Worm (Caenorhabditis elegans) whole organism, L2 larva: Measurements from ENCODE around the gene rmd-1.

Source experiments
- F13H6.1 ChIP-seq: sonication (generic microtip); optimal IDR thresholded peaks from 2 replicates; lab custom pipeline; 2016; ENCODE audit warnings: missing genetic modification characterization, missing compliant biosample characterization
- Y55F3AM.14 ChIP-seq: fragments of 200-800 bp; sonication (Bioruptor generic); optimal IDR thresholded peaks from 2 replicates; lab custom pipeline; 2018; ENCODE audit warnings: mild to moderate bottlenecking, missing genetic modification characterization, missing compliant biosample characterization
- ZK546.5 ChIP-seq: sonication (generic microtip); optimal IDR thresholded peaks from 2 replicates; lab custom pipeline; 2017; ENCODE audit warnings: missing biosample characterization, missing genetic modification characterization
- alr-1 ChIP-seq: fragments of 150-350 bp; optimal IDR thresholded peaks from 2 replicates; lab custom pipeline; 2014; ENCODE audit warnings: missing biosample characterization, missing genetic modification characterization
- aly-2 ChIP-seq: fragments of 150-350 bp; optimal IDR thresholded peaks from 2 replicates; lab custom pipeline; 2014; ENCODE audit warnings: missing biosample characterization, missing genetic modification characterization
- ama-1 ChIP-seq: fragments of 150-350 bp; optimal IDR thresholded peaks from 2 replicates; lab custom pipeline; 2018; ENCODE audit warnings: inconsistent platforms
- blmp-1 ChIP-seq: sonication (generic microtip); optimal IDR thresholded peaks from 2 replicates; lab custom pipeline; 2017; ENCODE audit warnings: missing genetic modification characterization, mild to moderate bottlenecking, missing compliant biosample characterization, antibody characterized with exemption, moderate library complexity; ENCODE audit not compliant: insufficient read depth
- ceh-16 ChIP-seq: fragments of 150-350 bp; optimal IDR thresholded peaks from 2 replicates; lab custom pipeline; 2014; ENCODE audit warnings: missing biosample characterization, missing genetic modification characterization
- crh-2 ChIP-seq: sonication (generic microtip); optimal IDR thresholded peaks from 2 replicates; lab custom pipeline; 2017; ENCODE audit warnings: missing biosample characterization, missing genetic modification characterization
- dmd-4 ChIP-seq: sonication (generic microtip); optimal IDR thresholded peaks from 2 replicates; lab custom pipeline; 2017; ENCODE audit warnings: missing biosample characterization, missing genetic modification characterization
- egl-27 ChIP-seq: sonication (generic microtip); optimal IDR thresholded peaks from 3 replicates; lab custom pipeline; 2017; ENCODE audit warnings: missing biosample characterization, missing genetic modification reagents, missing genetic modification characterization
- elt-1 ChIP-seq: fragments of 150-350 bp; optimal IDR thresholded peaks from 2 replicates; lab custom pipeline; 2014; ENCODE audit warnings: missing biosample characterization, missing genetic modification characterization
- fos-1 ChIP-seq: fragments of 150-350 bp; optimal IDR thresholded peaks from 2 replicates; lab custom pipeline; 2014; ENCODE audit warnings: missing biosample characterization, missing genetic modification characterization
- gmeb-1 ChIP-seq: fragments of 150-350 bp; optimal IDR thresholded peaks from 2 replicates; lab custom pipeline; 2014; ENCODE audit warnings: missing biosample characterization, missing genetic modification characterization
- lin-11 ChIP-seq: fragments of 150-350 bp; sonication (generic microtip); optimal IDR thresholded peaks from 2 replicates; lab custom pipeline; 2014; ENCODE audit warnings: missing biosample characterization, missing genetic modification characterization, inconsistent platforms, mixed read lengths
- lin-39 ChIP-seq: fragments of 150-350 bp; optimal IDR thresholded peaks from 2 replicates; lab custom pipeline; 2014; ENCODE audit warnings: missing biosample characterization, missing genetic modification reagents, missing genetic modification characterization
- lsy-2 ChIP-seq, 2 experiments: fragments of 150-350 bp in 1 of 2; sonication (generic microtip) in 1 of 2; optimal IDR thresholded peaks; 2 replicates each; lab custom pipeline; 2014 to 2017; ENCODE audit warnings: missing biosample characterization in 2 of 2, missing genetic modification characterization in 2 of 2
- mab-5 ChIP-seq: fragments of 150-350 bp; optimal IDR thresholded peaks from 2 replicates; lab custom pipeline; 2014; ENCODE audit warnings: missing biosample characterization, missing genetic modification characterization
- mbf-1 ChIP-seq: sonication (generic microtip); optimal IDR thresholded peaks from 2 replicates; lab custom pipeline; 2017; ENCODE audit warnings: missing biosample characterization, missing genetic modification characterization
- mdl-1 ChIP-seq, 2 experiments: fragments of 150-350 bp in 1 of 2; sonication (generic microtip) in 1 of 2; optimal IDR thresholded peaks; 2 replicates each; lab custom pipeline; 2017; ENCODE audit warnings: missing biosample characterization in 2 of 2, missing genetic modification characterization in 2 of 2
- nhr-10 ChIP-seq: sonication (generic microtip); optimal IDR thresholded peaks from 2 replicates; lab custom pipeline; 2017; ENCODE audit warnings: missing biosample characterization, missing genetic modification characterization
- nhr-12 ChIP-seq: fragments of 150-350 bp; optimal IDR thresholded peaks from 2 replicates; lab custom pipeline; 2014; ENCODE audit warnings: missing biosample characterization, missing genetic modification characterization
- nhr-129 ChIP-seq: fragments of 150-350 bp; optimal IDR thresholded peaks from 2 replicates; lab custom pipeline; 2014; ENCODE audit warnings: missing biosample characterization, missing genetic modification characterization
- nhr-21 ChIP-seq: fragments of 150-350 bp; optimal IDR thresholded peaks from 2 replicates; lab custom pipeline; 2014; ENCODE audit warnings: missing biosample characterization, missing genetic modification characterization
- nhr-23 ChIP-seq: fragments of 150-350 bp; optimal IDR thresholded peaks from 2 replicates; lab custom pipeline; 2014; ENCODE audit warnings: missing biosample characterization, missing genetic modification reagents, missing genetic modification characterization
- nhr-25 ChIP-seq: fragments of 150-350 bp; sonication (generic microtip); optimal IDR thresholded peaks from 3 replicates; lab custom pipeline; 2014; ENCODE audit warnings: missing biosample characterization, missing genetic modification characterization
- nhr-6 ChIP-seq: fragments of 150-350 bp; optimal IDR thresholded peaks from 2 replicates; lab custom pipeline; 2014; ENCODE audit warnings: missing biosample characterization, missing genetic modification characterization
- nhr-77 ChIP-seq: fragments of 150-350 bp; optimal IDR thresholded peaks from 2 replicates; lab custom pipeline; 2014; ENCODE audit warnings: missing biosample characterization, missing genetic modification characterization
- skn-1 ChIP-seq: sonication (generic microtip); optimal IDR thresholded peaks from 2 replicates; lab custom pipeline; 2017; ENCODE audit warnings: missing biosample characterization, missing genetic modification characterization
- sma-3 ChIP-seq: sonication (generic microtip); optimal IDR thresholded peaks from 2 replicates; lab custom pipeline; 2016; ENCODE audit warnings: missing genetic modification reagents, missing genetic modification characterization, missing compliant biosample characterization
- sma-9 ChIP-seq, 2 experiments: fragments of 150-350 bp in 1 of 2; sonication (generic microtip) in 1 of 2; optimal IDR thresholded peaks; 2 replicates each; lab custom pipeline; 2014 to 2016; ENCODE audit warnings: missing genetic modification characterization in 2 of 2, mild to moderate bottlenecking in 1 of 2, missing biosample characterization in 1 of 2, missing compliant biosample characterization in 1 of 2, missing genetic modification reagents in 1 of 2, moderate library complexity in 1 of 2
- snpc-4 ChIP-seq: fragments of 150-350 bp; optimal IDR thresholded peaks from 2 replicates; lab custom pipeline; 2014; ENCODE audit warnings: missing biosample characterization, missing genetic modification characterization
- unc-39 ChIP-seq: fragments of 150-350 bp; optimal IDR thresholded peaks from 2 replicates; lab custom pipeline; 2014; ENCODE audit warnings: missing biosample characterization, missing genetic modification characterization
- unc-55 ChIP-seq: fragments of 150-350 bp; sonication (generic microtip); optimal IDR thresholded peaks from 3 replicates; lab custom pipeline; 2014; ENCODE audit warnings: missing biosample characterization, missing genetic modification reagents, missing genetic modification characterization
- zag-1 ChIP-seq: fragments of 150-350 bp; optimal IDR thresholded peaks from 2 replicates; lab custom pipeline; 2014; ENCODE audit warnings: missing biosample characterization, missing genetic modification characterization
- ztf-1 ChIP-seq: fragments of 200-800 bp; sonication (Bioruptor generic); conservative IDR thresholded peaks from 2 replicates; pipeline ENCODE4 v1.3.6; 2022; ENCODE audit warnings: missing genetic modification characterization, missing compliant biosample characterization
- ztf-4 ChIP-seq: fragments of 150-350 bp; optimal IDR thresholded peaks from 2 replicates; lab custom pipeline; 2014; ENCODE audit warnings: missing biosample characterization, missing genetic modification characterization

Gene rmd-1

ce11 chrIII:9758848-9759247 is at the start of gene rmd-1:
Gene rmd-1 (plus strand): TSS chrIII:9759094.
- TF ChIP-seq zag-1 (tag; lab: Kevin White, UChicago) (no peak), ztf-4 (tag; lab: Kevin White, UChicago) (no peak), sma-9 (GFP tag; optimal IDR thresholded peaks at IDR 0.05; lab: Kevin White, UChicago) (no peak), sma-9 (tag; optimal IDR thresholded peaks at IDR 0.05; lab: Kevin White, UChicago) (no peak), skn-1 (tag; lab: Kevin White, UChicago) (no peak), gmeb-1 (tag; lab: Kevin White, UChicago) (no peak), blmp-1 (tag; lab: Kevin White, UChicago) (no peak), mdl-1 (tag; optimal IDR thresholded peaks at IDR 0.05; lab: Kevin White, UChicago) (no peak), ztf-1 (GFP tag; lab: Robert Waterston, UW) (no peak), egl-27 (no peak), snpc-4 (tag; lab: Kevin White, UChicago) (no peak), unc-55 (GFP tag; lab: Kevin White, UChicago) (no peak), mab-5 (tag; lab: Kevin White, UChicago) (no peak), alr-1 (tag; lab: Kevin White, UChicago) (no peak), nhr-12 (tag; lab: Kevin White, UChicago) (no peak), Y55F3AM.14 (GFP tag; lab: Kevin White, UChicago) (no peak)

- TF ChIP-seq crh-2 (tag; lab: Kevin White, UChicago) (no peak), zag-1 (tag; lab: Kevin White, UChicago) (no peak), mab-5 (tag; lab: Kevin White, UChicago) (no peak), mbf-1 (tag; lab: Kevin White, UChicago) (no peak), aly-2 (tag; lab: Kevin White, UChicago) (no peak), ZK546.5 (no peak), lin-39 (tag; lab: Kevin White, UChicago) (no peak), nhr-23 (tag; lab: Kevin White, UChicago) (no peak), elt-1 (no peak), egl-27 (no peak), skn-1 (tag; lab: Kevin White, UChicago) (no peak), sma-3 (no peak), nhr-6 (tag; lab: Kevin White, UChicago) (no peak), nhr-77 (tag; lab: Kevin White, UChicago) (no peak), alr-1 (tag; lab: Kevin White, UChicago) (no peak), lin-11 (tag; lab: Kevin White, UChicago) (no peak)
- TF ChIP-seq, all 48 proteins: peak for 0
Measured at ce11 chrIII:9711163-9711562, 47.7 kb upstream of the rmd-1 start.

ce11 chrIII:9713182-9713581 is 45.7 kb upstream of the rmd-1 start:
- no peak for TF ChIP-seq nhr-77 (tag; lab: Kevin White, UChicago)
- TF ChIP-seq, all 48 proteins: peak for 0

- TF ChIP-seq fos-1 (tag; lab: Kevin White, UChicago) (peak; percentile 12), aly-2 (tag; lab: Kevin White, UChicago) (no peak)
Measured at ce11 chrIII:9713862-9714261, 45.0 kb upstream of the rmd-1 start, which contains the start of gene ncx-6. Gene ncx-6 (minus strand): TSS chrIII:9713949.

- TF ChIP-seq dmd-4 (tag; lab: Kevin White, UChicago) (no peak), fos-1 (tag; lab: Kevin White, UChicago) (peak; percentile 36), crh-2 (tag; lab: Kevin White, UChicago) (peak; percentile 4), sma-9 (GFP tag; optimal IDR thresholded peaks at IDR 0.05; lab: Kevin White, UChicago) (peak; percentile 47), sma-9 (tag; optimal IDR thresholded peaks at IDR 0.05; lab: Kevin White, UChicago) (no peak)
Measured at ce11 chrIII:9714731-9715130, 44.2 kb upstream of the rmd-1 start.

- TF ChIP-seq sma-3: peak; percentile 85
- TF ChIP-seq crh-2 (tag; lab: Kevin White, UChicago): peak; percentile 58
- TF ChIP-seq nhr-12 (tag; lab: Kevin White, UChicago): no peak
- TF ChIP-seq lsy-2 (tag; optimal IDR thresholded peaks at IDR 0.05; lab: Kevin White, UChicago): peak; percentile 16 to 68
- peak; percentile 79 for TF ChIP-seq gmeb-1 (tag; lab: Kevin White, UChicago)
- peak; percentile 64 for TF ChIP-seq nhr-21 (tag; lab: Kevin White, UChicago)
- TF ChIP-seq nhr-10: no peak
- no peak for TF ChIP-seq unc-55 (GFP tag; lab: Kevin White, UChicago)
- no peak for TF ChIP-seq blmp-1 (tag; lab: Kevin White, UChicago)
- peak; percentile 53 for TF ChIP-seq nhr-25 (tag; lab: Kevin White, UChicago)
- peak in 1 of 2 experiments; percentile 42 for TF ChIP-seq mdl-1 (tag; optimal IDR thresholded peaks at IDR 0.05; lab: Kevin White, UChicago)
- TF ChIP-seq nhr-77 (tag; lab: Kevin White, UChicago): peak; percentile 30
- no peak for TF ChIP-seq skn-1 (tag; lab: Kevin White, UChicago)
- TF ChIP-seq fos-1 (tag; lab: Kevin White, UChicago): peak; percentile 58
- TF ChIP-seq nhr-129 (tag; lab: Kevin White, UChicago): peak; percentile 10
- TF ChIP-seq sma-9 (GFP tag; optimal IDR thresholded peaks at IDR 0.05; lab: Kevin White, UChicago): peak; percentile 90
- TF ChIP-seq sma-9 (tag; optimal IDR thresholded peaks at IDR 0.05; lab: Kevin White, UChicago): no peak
- peak; percentile 41 for TF ChIP-seq ceh-16 (tag; lab: Kevin White, UChicago)
- TF ChIP-seq snpc-4 (tag; lab: Kevin White, UChicago): peak; percentile 98
- TF ChIP-seq F13H6.1 (tag; lab: Kevin White, UChicago): peak; percentile 66
- peak; percentile 98 for TF ChIP-seq ama-1 (lab: Kevin White, UChicago)
- peak; percentile 8 for TF ChIP-seq lin-11 (tag; lab: Kevin White, UChicago)
- peak; percentile 27 for TF ChIP-seq Y55F3AM.14 (GFP tag; lab: Kevin White, UChicago)
- no peak for TF ChIP-seq unc-39
- no peak for TF ChIP-seq mbf-1 (tag; lab: Kevin White, UChicago)
- TF ChIP-seq egl-27: peak; percentile 22
Measured at ce11 chrIII:9717243-9717642, 41.7 kb upstream of the rmd-1 start.
